Worm (Caenorhabditis elegans): ENCODE measurements around the gene sra-26.
"Not testable (repeated sequence)": the region's sequence is repeated elsewhere in the genome, so short reads cannot be mapped to it uniquely, and the experiment has no call there.

The sra-26 gene

ce11 chrII:6661211-6661610 is 9.6 kb upstream of the sra-26 start, which contains the start of gene T19D12.2:
Gene T19D12.2, plus strand, starts transcription at chrII:6661335.
- TF ChIP-seq W03F9.2 (tag; optimal IDR thresholded peaks at IDR 0.05) (no peak), him-1 (tag; optimal IDR thresholded peaks at IDR 0.05) (no peak), dao-5 (tag; optimal IDR thresholded peaks at IDR 0.05) (no peak)

- TF ChIP-seq W03F9.2 (tag; optimal IDR thresholded peaks at IDR 0.05) (no peak), dao-5 (tag; optimal IDR thresholded peaks at IDR 0.05) (no peak), him-1 (tag; optimal IDR thresholded peaks at IDR 0.05) (no peak)
These were observed 7.1 kb upstream of the sra-26 start, which contains the start of gene T19D12.10 for ce11 chrII:6658766-6659165. Gene T19D12.10, minus strand, starts transcription at chrII:6658866.

ce11 chrII:6654284-6654683 is 2.7 kb upstream of the sra-26 start, which contains the start of gene T19D12.9:
Gene T19D12.9, minus strand, starts transcription at chrII:6654384.
- TF ChIP-seq dao-5 (tag; optimal IDR thresholded peaks at IDR 0.05), result no peak
- no peak for TF ChIP-seq him-1 (tag; optimal IDR thresholded peaks at IDR 0.05)
- TF ChIP-seq W03F9.2 (tag; optimal IDR thresholded peaks at IDR 0.05), result no peak

- TF ChIP-seq him-1 (tag; optimal IDR thresholded peaks at IDR 0.05) (no peak), W03F9.2 (tag; optimal IDR thresholded peaks at IDR 0.05) (no peak), dao-5 (tag; optimal IDR thresholded peaks at IDR 0.05) (no peak)
These were observed 2.6 kb downstream of the sra-26 start, which contains the start of gene oig-8 for ce11 chrII:6649026-6649425. Gene oig-8, minus strand, starts transcription at chrII:6649126.

ce11 chrII:6646903-6647302 is 4.7 kb downstream of the sra-26 start:
- TF ChIP-seq him-1 (tag; optimal IDR thresholded peaks at IDR 0.05) (no peak), dao-5 (tag; optimal IDR thresholded peaks at IDR 0.05) (no peak), W03F9.2 (tag; optimal IDR thresholded peaks at IDR 0.05) (no peak)

- no peak for TF ChIP-seq him-1 (tag; optimal IDR thresholded peaks at IDR 0.05)
- no peak for TF ChIP-seq dao-5 (tag; optimal IDR thresholded peaks at IDR 0.05)
- TF ChIP-seq W03F9.2 (tag; optimal IDR thresholded peaks at IDR 0.05), result no peak
These were observed 8.9 kb downstream of the sra-26 start, which contains the start of gene T19D12.6 for ce11 chrII:6642651-6643167. Gene T19D12.6, minus strand, starts transcription at chrII:6643117.

ce11 chrII:6642180-6642579 is 9.4 kb downstream of the sra-26 start:
- TF ChIP-seq him-1 (tag; optimal IDR thresholded peaks at IDR 0.05), result no peak

ce11 chrII:6637854-6638253 is 13.8 kb downstream of the sra-26 start:
- TF ChIP-seq W03F9.2 (tag; optimal IDR thresholded peaks at IDR 0.05) (no peak), dao-5 (tag; optimal IDR thresholded peaks at IDR 0.05) (no peak), him-1 (tag; optimal IDR thresholded peaks at IDR 0.05) (no peak)

- TF ChIP-seq W03F9.2 (tag; optimal IDR thresholded peaks at IDR 0.05), result no peak
- TF ChIP-seq dao-5 (tag; optimal IDR thresholded peaks at IDR 0.05), result no peak
- TF ChIP-seq him-1 (tag; optimal IDR thresholded peaks at IDR 0.05), result no peak
These were observed 15.5 kb downstream of the sra-26 start, which contains the start of gene T19D12.5 for ce11 chrII:6636136-6636535. Gene T19D12.5, minus strand, starts transcription at chrII:6636236.

ce11 chrII:6631995-6632394 is 19.6 kb downstream of the sra-26 start:
- TF ChIP-seq him-1 (tag; optimal IDR thresholded peaks at IDR 0.05), result no peak
- TF ChIP-seq W03F9.2 (tag; optimal IDR thresholded peaks at IDR 0.05), result no peak
- TF ChIP-seq dao-5 (tag; optimal IDR thresholded peaks at IDR 0.05), result no peak

ce11 chrII:6630811-6631210 is 20.8 kb downstream of the sra-26 start, which contains the start of gene T19D12.4:
Gene T19D12.4, plus strand, starts transcription at chrII:6631105.
- no peak for TF ChIP-seq him-1 (tag; optimal IDR thresholded peaks at IDR 0.05)
- TF ChIP-seq W03F9.2 (tag; optimal IDR thresholded peaks at IDR 0.05), result no peak
- no peak for TF ChIP-seq dao-5 (tag; optimal IDR thresholded peaks at IDR 0.05)

ce11 chrII:6629775-6630174 is 21.8 kb downstream of the sra-26 start:
- TF ChIP-seq W03F9.2 (tag; optimal IDR thresholded peaks at IDR 0.05), result no peak
- no peak for TF ChIP-seq dao-5 (tag; optimal IDR thresholded peaks at IDR 0.05)

- TF ChIP-seq W03F9.2 (tag; optimal IDR thresholded peaks at IDR 0.05), result no peak
- no peak for TF ChIP-seq him-1 (tag; optimal IDR thresholded peaks at IDR 0.05)
- TF ChIP-seq dao-5 (tag; optimal IDR thresholded peaks at IDR 0.05), result no peak
These were observed 23.2 kb downstream of the sra-26 start for ce11 chrII:6628397-6628796.

ce11 chrII:6627182-6627581 is 24.4 kb downstream of the sra-26 start, which contains the start of the genes F54H5.5 and F54H5.2:
Gene F54H5.5, minus strand, starts transcription at chrII:6627282.
Gene F54H5.2, plus strand, starts transcription at chrII:6627484.
- TF ChIP-seq W03F9.2, him-1, dao-5 (tag; optimal IDR thresholded peaks at IDR 0.05): not testable (repeated sequence)

ce11 chrII:6625302-6625701 is 26.3 kb downstream of the sra-26 start, which contains the start of gene F54H5.14:
Gene F54H5.14, minus strand, starts transcription at chrII:6625402.
- TF ChIP-seq dao-5 (tag; optimal IDR thresholded peaks at IDR 0.05) (no peak), W03F9.2 (tag; optimal IDR thresholded peaks at IDR 0.05) (no peak), him-1 (tag; optimal IDR thresholded peaks at IDR 0.05) (no peak)
